Fruit fly (Drosophila melanogaster) whole organism, wandering third instar larva: ENCODE data around the gene Ugt37D1.

Experiments
- Hr78 ChIP-seq: fragments of >200 bp; optimal IDR thresholded peaks from 2 replicates; lab custom pipeline; 2017; ENCODE audit warnings: missing biosample characterization, missing genetic modification characterization
- Vsx2 ChIP-seq: fragments of 200-300, 225-300 bp; sonication (Bioruptor generic); optimal IDR thresholded peaks from 2 replicates; lab custom pipeline; 2018; ENCODE audit warnings: missing biosample characterization, missing genetic modification characterization; ENCODE audit not compliant: partially characterized antibody
- br ChIP-seq: fragments of 200-800 bp; sonication (Bioruptor generic); optimal IDR thresholded peaks from 2 replicates; lab custom pipeline; 2016; ENCODE audit warnings: missing biosample characterization, missing genetic modification characterization
- dsf ChIP-seq: sonication (Bioruptor generic); optimal IDR thresholded peaks from 2 replicates; lab custom pipeline; 2016; ENCODE audit warnings: missing biosample characterization, missing genetic modification characterization, borderline replicate concordance
- h ChIP-seq: fragments of 200-800 bp; sonication (Bioruptor generic); optimal IDR thresholded peaks from 3 replicates; lab custom pipeline; 2016; ENCODE audit warnings: missing biosample characterization, mild to moderate bottlenecking, missing genetic modification characterization
- sage ChIP-seq: fragments of 200-800 bp; sonication (Bioruptor generic); optimal IDR thresholded peaks from 2 replicates; lab custom pipeline; 2016; ENCODE audit warnings: missing biosample characterization, mild to moderate bottlenecking, missing genetic modification characterization
- usp ChIP-seq: fragments of >200 bp; optimal IDR thresholded peaks from 2 replicates; lab custom pipeline; 2017; ENCODE audit warnings: missing biosample characterization, missing genetic modification characterization
- woc ChIP-seq: sonication (Bioruptor generic); optimal IDR thresholded peaks from 2 replicates; lab custom pipeline; 2016; ENCODE audit warnings: missing biosample characterization, mild to moderate bottlenecking, missing genetic modification characterization

- TF ChIP-seq woc (no peak), usp (no peak), Hr78 (GFP tag; lab: Kevin White, UChicago) (no peak), h (no peak), Vsx2 (GFP tag; lab: Kevin White, UChicago) (no peak), sage (GFP tag; lab: Kevin White, UChicago) (no peak), dsf (GFP tag; lab: Kevin White, UChicago) (no peak), br (no peak)
These were observed 44.8 kb upstream of the Ugt37D1 start, which contains the start of gene yellow-b for dm6 chr2L:16754074-16754473.
